Fruit fly (Drosophila melanogaster) Kc167 (cell line): ENCODE data around the gene CG13361.

ENCODE experiments used
- insv ChIP-seq: fragments of >200 bp; optimal IDR thresholded peaks from 3 replicates; lab custom pipeline; 2018; ENCODE audit warnings: missing external identifiers
- psq ChIP-seq: fragments of >200 bp; optimal IDR thresholded peaks from 2 replicates; lab custom pipeline; 2017; ENCODE audit warnings: missing external identifiers
- ttk ChIP-seq: sonication (Bioruptor generic); optimal IDR thresholded peaks from 2 replicates; lab custom pipeline; 2017; ENCODE audit warnings: missing external identifiers

dm6 chrX:772305-772986 is 19.0 kb upstream of the CG13361 start:
- TF ChIP-seq psq (lab: Kevin White, UChicago) (no peak), ttk (lab: Kevin White, UChicago) (no peak), insv (lab: Kevin White, UChicago) (no peak)
